Worm (Caenorhabditis elegans) whole organism, early embryonic: ENCODE results near the gene K11H12.5.

Source experiments
- B0310.2 ChIP-seq: sonication (generic microtip); optimal IDR thresholded peaks from 2 replicates; lab custom pipeline; 2016; ENCODE audit warnings: mild to moderate bottlenecking, missing genetic modification characterization, missing compliant biosample characterization
- ama-1 ChIP-seq: fragments of 150-350 bp; optimal IDR thresholded peaks from 2 replicates; lab custom pipeline; 2014
- ceh-13 ChIP-seq: fragments of 200-800 bp; sonication (Bioruptor generic); optimal IDR thresholded peaks from 2 replicates; lab custom pipeline; 2018; ENCODE audit warnings: mild to moderate bottlenecking, missing genetic modification characterization, missing compliant biosample characterization
- hmbx-1 ChIP-seq: sonication (generic microtip); optimal IDR thresholded peaks from 2 replicates; lab custom pipeline; 2016; ENCODE audit warnings: mild to moderate bottlenecking, missing genetic modification characterization, missing compliant biosample characterization
- hmg-4 ChIP-seq: fragments of 200-800 bp; sonication (Bioruptor generic); optimal IDR thresholded peaks from 2 replicates; lab custom pipeline; 2018; ENCODE audit warnings: mild to moderate bottlenecking, missing genetic modification characterization, missing compliant biosample characterization
- hnd-1 ChIP-seq: sonication (generic microtip); optimal IDR thresholded peaks from 2 replicates; lab custom pipeline; 2016; ENCODE audit warnings: missing genetic modification characterization, missing compliant biosample characterization
- pes-1 ChIP-seq: fragments of 200-800 bp; sonication (Bioruptor generic); IDR thresholded peaks from 2 replicates; pipeline ENCODE4 v1.3.6; 2022; ENCODE audit warnings: missing genetic modification reagents, missing genetic modification characterization, missing compliant biosample characterization
- scrt-1 ChIP-seq: fragments of 200-800 bp; sonication (Bioruptor generic); IDR thresholded peaks from 2 replicates; pipeline ENCODE4 v1.3.6; 2022; ENCODE audit warnings: missing genetic modification characterization, missing compliant biosample characterization
- sea-1 ChIP-seq: fragments of 200-800 bp; sonication (Bioruptor generic); conservative IDR thresholded peaks from 2 replicates; pipeline ENCODE4 v1.3.6; 2022; ENCODE audit warnings: missing genetic modification characterization, missing compliant biosample characterization
- tbx-11 ChIP-seq: fragments of 200-800 bp; sonication (Bioruptor generic); IDR thresholded peaks from 2 replicates; pipeline ENCODE4 v1.3.6; 2022; ENCODE audit warnings: missing genetic modification characterization, missing compliant biosample characterization
- tbx-37 ChIP-seq: fragments of 200-800 bp; sonication (Bioruptor generic); conservative IDR thresholded peaks from 2 replicates; pipeline ENCODE4 v1.3.6; 2022; ENCODE audit warnings: missing genetic modification reagents, missing genetic modification characterization, missing compliant biosample characterization
- tra-4 ChIP-seq: sonication (generic microtip); optimal IDR thresholded peaks from 2 replicates; lab custom pipeline; 2017; ENCODE audit warnings: missing genetic modification characterization, missing compliant biosample characterization

- TF ChIP-seq ama-1 (lab: Kevin White, UChicago) (no peak), pes-1 (no peak; the same call in 1 of the 2 replicates), B0310.2 (tag; lab: Kevin White, UChicago) (no peak), tra-4 (tag; lab: Kevin White, UChicago) (no peak), scrt-1 (GFP tag; lab: Robert Waterston, UW) (0 out of 2 replicates have a peak, but pooled peaks have one; percentile 37), ceh-13 (GFP tag; lab: Kevin White, UChicago) (no peak), hnd-1 (no peak), hmg-4 (GFP tag; lab: Kevin White, UChicago) (peak; percentile 62), tbx-37 (GFP tag; lab: Robert Waterston, UW) (no peak), hmbx-1 (no peak), sea-1 (GFP tag; lab: Robert Waterston, UW) (no peak; the same call in 1 of the 2 replicates), tbx-11 (GFP tag; lab: Robert Waterston, UW) (no peak)
Observed at ce11 chrIV:657932-658331, 18.4 kb upstream of the K11H12.5 start.
